Worm (Caenorhabditis elegans) whole organism, young adult: ENCODE results near the gene C03B1.13.

Source experiments
- atf-7 ChIP-seq: sonication (generic microtip); optimal IDR thresholded peaks from 2 replicates; lab custom pipeline; 2017; ENCODE audit warnings: mild to moderate bottlenecking, missing genetic modification characterization, missing compliant biosample characterization
- cebp-1 ChIP-seq, 2 experiments: fragments of 200-800 bp in 1 of 2; sonication (Bioruptor generic) in 1 of 2; sonication (generic microtip) in 1 of 2; IDR thresholded peaks in 1 of 2; optimal IDR thresholded peaks in 1 of 2; 2 replicates each; pipeline versions ENCODE4 v1.3.6 to Lab custom; 2017 to 2022; ENCODE audit warnings: missing compliant biosample characterization in 2 of 2, missing genetic modification characterization in 2 of 2, mild to moderate bottlenecking in 1 of 2, missing genetic modification reagents in 1 of 2, moderate library complexity in 1 of 2
- egl-18 ChIP-seq: fragments of 200-800 bp; sonication (Bioruptor generic); IDR thresholded peaks from 2 replicates; pipeline ENCODE4 v1.3.6; 2022; ENCODE audit warnings: missing genetic modification reagents, missing genetic modification characterization, missing compliant biosample characterization
- him-1 ChIP-seq: sonication (generic microtip); optimal IDR thresholded peaks from 2 replicates; lab custom pipeline; 2016; ENCODE audit warnings: missing genotype, missing genetic modification reagents, missing genetic modification characterization, missing compliant biosample characterization
- hlh-26 ChIP-seq: fragments of 200-800 bp; sonication (Bioruptor generic); conservative IDR thresholded peaks from 2 replicates; pipeline ENCODE4 v1.3.6; 2022; ENCODE audit warnings: missing genetic modification reagents, missing genetic modification characterization, missing compliant biosample characterization
- lin-35 ChIP-seq, 3 experiments: fragments of 150-350 bp in 2 of 3; sonication (generic microtip) in 1 of 3; optimal IDR thresholded peaks; 2 replicates each; lab custom pipeline; 2014 to 2018; ENCODE audit warnings: missing biosample characterization in 3 of 3, missing genetic modification characterization in 3 of 3, missing genetic modification reagents in 3 of 3
- nhr-120 ChIP-seq: fragments of 200-800 bp; sonication (Bioruptor generic); IDR thresholded peaks from 2 replicates; pipeline ENCODE4 v1.3.6; 2022; ENCODE audit warnings: missing genetic modification characterization, missing compliant biosample characterization
- pha-4 ChIP-seq: fragments of 150-350 bp; sonication (generic microtip); optimal IDR thresholded peaks from 2 replicates; lab custom pipeline; 2014; ENCODE audit warnings: missing biosample characterization, missing genetic modification reagents, missing genetic modification characterization
- repo-1 ChIP-seq: sonication (generic microtip); optimal IDR thresholded peaks from 2 replicates; lab custom pipeline; 2017; ENCODE audit warnings: mild to moderate bottlenecking, missing genetic modification characterization, missing compliant biosample characterization
- unc-62 ChIP-seq: fragments of 150-350 bp; optimal IDR thresholded peaks from 2 replicates; lab custom pipeline; 2014; ENCODE audit warnings: missing biosample characterization, missing genetic modification reagents, missing genetic modification characterization
- ztf-25 ChIP-seq: fragments of 200-800 bp; sonication (Bioruptor generic); IDR thresholded peaks from 2 replicates; pipeline ENCODE4 v1.3.6; 2022; ENCODE audit warnings: missing genetic modification reagents, missing genetic modification characterization, missing compliant biosample characterization

ce11 chrX:6299641-6300240 lies 38.1 kb downstream of the C03B1.13 start, which contains the start of gene cest-16:
- TF ChIP-seq ztf-25 (GFP tag; lab: Robert Waterston, UW) (no peak), atf-7 (tag; lab: Kevin White, UChicago) (no peak), him-1 (no peak), lin-35 (GFP tag; optimal IDR thresholded peaks at IDR 0.05; lab: Kevin White, UChicago) (no peak), cebp-1 (GFP tag; IDR thresholded peaks at IDR 0.05; lab: Robert Waterston, UW) (no peak), cebp-1 (tag; optimal IDR thresholded peaks at IDR 0.05; lab: Kevin White, UChicago) (no peak), pha-4 (tag; lab: Kevin White, UChicago) (no peak), nhr-120 (GFP tag; lab: Robert Waterston, UW) (no peak), unc-62 (GFP tag; lab: Kevin White, UChicago) (no peak), hlh-26 (GFP tag; lab: Robert Waterston, UW) (no peak), repo-1 (tag; lab: Kevin White, UChicago) (no peak), egl-18 (GFP tag; lab: Robert Waterston, UW) (no peak)
